Worm (Caenorhabditis elegans): ENCODE data around the gene rad-23.

DNA sequence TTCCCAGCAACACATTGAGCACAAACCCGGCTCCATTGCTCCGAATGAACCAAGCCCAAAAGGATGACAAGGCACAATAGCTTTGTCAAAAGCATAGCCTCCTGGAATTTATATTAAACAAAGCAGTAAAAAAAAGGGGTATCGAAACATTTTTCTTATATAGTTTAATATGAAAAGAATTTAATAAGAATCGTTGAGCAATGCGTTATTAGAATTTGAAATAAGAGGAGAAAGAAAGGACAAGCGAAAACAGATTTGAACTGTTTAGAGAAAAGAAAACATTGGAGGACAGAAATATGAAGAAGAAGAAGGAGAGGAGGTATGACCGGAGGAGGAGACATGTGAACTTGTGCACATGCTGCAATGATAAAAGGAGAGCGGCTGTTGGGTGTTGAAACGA lies 32.6 kb upstream of the rad-23 start, which contains the start of gene C47D12.5:
- TF ChIP-seq zag-1 (tag; optimal IDR thresholded peaks at IDR 0.05) (no peak), unc-55 (GFP tag; optimal IDR thresholded peaks at IDR 0.05) (no peak), unc-62 (GFP tag; optimal IDR thresholded peaks at IDR 0.05) (no peak), nhr-77 (tag; optimal IDR thresholded peaks at IDR 0.05) (no peak), ama-1 (optimal IDR thresholded peaks at IDR 0.05) (no peak), unc-39 (tag; optimal IDR thresholded peaks at IDR 0.05) (no peak)
